Fruit fly (Drosophila melanogaster) Kc167 (cell line): ENCODE results near the gene CycD.

ENCODE experiments used
- Myc ChIP-seq: fragments of >200 bp; optimal IDR thresholded peaks from 2 replicates; lab custom pipeline; 2017; ENCODE audit warnings: missing external identifiers
- Sin3A ChIP-seq: fragments of >200 bp; optimal IDR thresholded peaks from 2 replicates; lab custom pipeline; 2018; ENCODE audit warnings: missing external identifiers
- h ChIP-seq: fragments of >200 bp; optimal IDR thresholded peaks from 3 replicates; lab custom pipeline; 2018; ENCODE audit warnings: missing external identifiers
- insv ChIP-seq: fragments of >200 bp; optimal IDR thresholded peaks from 3 replicates; lab custom pipeline; 2018; ENCODE audit warnings: missing external identifiers
- psq ChIP-seq: fragments of >200 bp; optimal IDR thresholded peaks from 2 replicates; lab custom pipeline; 2017; ENCODE audit warnings: missing external identifiers

DNA sequence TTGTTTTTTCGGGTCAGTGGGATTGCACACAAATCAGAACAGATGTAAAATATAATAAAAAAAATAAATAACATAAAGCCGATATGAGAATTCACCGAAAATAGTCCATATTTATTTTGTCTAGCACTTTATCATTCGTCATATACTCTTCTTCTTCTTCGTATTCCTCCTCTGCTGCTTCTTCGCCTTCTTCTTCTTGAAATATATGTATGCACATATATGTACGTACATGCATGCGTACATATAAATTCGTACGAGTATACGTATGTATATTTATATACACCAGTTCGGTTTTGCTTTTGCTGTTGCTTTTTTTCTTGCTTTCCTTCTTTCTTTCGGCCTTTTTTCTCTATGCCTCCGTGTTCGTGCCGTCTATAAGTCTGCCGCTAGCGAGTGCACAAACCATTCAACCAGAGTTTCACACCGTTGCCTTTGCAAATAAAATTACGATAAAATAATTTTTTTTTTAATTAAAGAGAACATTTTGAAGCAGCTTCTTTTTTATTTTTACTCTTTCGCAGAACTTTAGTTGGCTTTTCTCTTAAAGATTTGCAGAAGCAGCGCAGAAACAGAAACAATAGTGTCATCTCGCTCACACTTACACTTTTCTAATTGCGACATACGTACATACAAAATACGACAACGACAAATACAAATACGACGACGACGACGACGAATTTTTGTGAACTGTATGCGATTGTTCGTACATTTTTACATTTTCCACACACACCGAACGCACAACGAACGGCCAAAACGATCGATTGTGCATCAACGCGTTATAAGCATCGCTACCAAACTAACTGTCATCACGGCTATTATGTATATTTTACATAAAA, 22.8 kb downstream of the CycD start:
- TF ChIP-seq Myc (lab: Kevin White, UChicago) = no peak
- TF ChIP-seq psq (lab: Kevin White, UChicago) = peak; percentile 85
- TF ChIP-seq insv = no peak
- TF ChIP-seq h (lab: Kevin White, UChicago) = no peak
- TF ChIP-seq Sin3A (lab: Kevin White, UChicago) = no peak
